Fruit fly (Drosophila melanogaster) whole organism, embryonic: ENCODE data around the gene CG4218.
A peak's percentile ranks its signal among the peaks of the same experiment; 100 is the strongest.

ENCODE experiments used
- Abd-B ChIP-seq: fragments of 200-800 bp; sonication (Bioruptor generic); optimal IDR thresholded peaks from 2 replicates; lab custom pipeline; 2018; ENCODE audit warnings: missing biosample characterization, mild to moderate bottlenecking, missing genetic modification characterization, moderate library complexity
- Asciz ChIP-seq: fragments of 200-800 bp; sonication (Bioruptor generic); optimal IDR thresholded peaks from 2 replicates; lab custom pipeline; 2017; ENCODE audit warnings: missing biosample characterization, mild to moderate bottlenecking, missing genetic modification characterization, missing genetic modification reagents
- CG10267 ChIP-seq: fragments of 200-800 bp; sonication (Bioruptor generic); optimal IDR thresholded peaks from 2 replicates; lab custom pipeline; 2018; ENCODE audit warnings: missing biosample characterization, mild to moderate bottlenecking, missing genetic modification characterization, moderate library complexity
- CG10431 ChIP-seq: fragments of 200-800 bp; sonication (Bioruptor generic); optimal IDR thresholded peaks from 3 replicates; lab custom pipeline; 2018; ENCODE audit warnings: missing biosample characterization, mild to moderate bottlenecking, missing genetic modification characterization
- CG10979 ChIP-seq: fragments of 200-800 bp; sonication (Bioruptor generic); optimal IDR thresholded peaks from 2 replicates; lab custom pipeline; 2018; ENCODE audit warnings: missing biosample characterization, mild to moderate bottlenecking, missing genetic modification characterization, moderate library complexity
- CG11085 ChIP-seq: fragments of 200-800 bp; sonication (Bioruptor generic); IDR thresholded peaks from 2 replicates; pipeline ENCODE4 v1.3.6; 2022; ENCODE audit warnings: missing biosample characterization, missing genetic modification characterization
- CG13775 ChIP-seq: fragments of 200-800 bp; sonication (Bioruptor generic); optimal IDR thresholded peaks from 3 replicates; lab custom pipeline; 2017; ENCODE audit warnings: missing biosample characterization, mild to moderate bottlenecking, missing genetic modification characterization
- CG15073 ChIP-seq: fragments of 200-800 bp; sonication (Bioruptor generic); optimal IDR thresholded peaks from 2 replicates; lab custom pipeline; 2016; ENCODE audit warnings: missing biosample characterization, missing genetic modification characterization
- CG16815 ChIP-seq: fragments of 200-800 bp; sonication (Bioruptor generic); optimal IDR thresholded peaks from 3 replicates; lab custom pipeline; 2017; ENCODE audit warnings: missing biosample characterization, mild to moderate bottlenecking, missing genetic modification characterization
- CG17802 ChIP-seq: fragments of 200-800 bp; sonication (Bioruptor generic); optimal IDR thresholded peaks from 2 replicates; lab custom pipeline; 2018; ENCODE audit warnings: missing biosample characterization, mild to moderate bottlenecking, missing genetic modification characterization, moderate library complexity
- CG18262 ChIP-seq: fragments of 200-800 bp; optimal IDR thresholded peaks from 3 replicates; lab custom pipeline; 2019; ENCODE audit warnings: missing biosample characterization, mild to moderate bottlenecking, missing genetic modification characterization, moderate library complexity
- CG18619 ChIP-seq: fragments of 200-800 bp; sonication (Bioruptor generic); optimal IDR thresholded peaks from 3 replicates; lab custom pipeline; 2017; ENCODE audit warnings: missing biosample characterization, mild to moderate bottlenecking, missing genetic modification characterization
- CG2202 ChIP-seq: fragments of 200-800 bp; sonication (Bioruptor generic); optimal IDR thresholded peaks from 2 replicates; lab custom pipeline; 2018; ENCODE audit warnings: missing biosample characterization, mild to moderate bottlenecking, missing genetic modification characterization
- CG2678 ChIP-seq: fragments of 200-800 bp; sonication (Bioruptor generic); optimal IDR thresholded peaks from 3 replicates; lab custom pipeline; 2019; ENCODE audit warnings: missing biosample characterization, mild to moderate bottlenecking, missing genetic modification characterization, moderate library complexity
- CG30403 ChIP-seq: fragments of 200-800 bp; sonication (Bioruptor generic); optimal IDR thresholded peaks from 3 replicates; lab custom pipeline; 2016; ENCODE audit warnings: missing biosample characterization, missing genetic modification characterization
- CG3065 ChIP-seq: fragments of 200-800 bp; sonication (Bioruptor generic); optimal IDR thresholded peaks from 2 replicates; lab custom pipeline; 2016; ENCODE audit warnings: missing biosample characterization, missing genetic modification characterization
- CG32772 ChIP-seq: fragments of 200-800 bp; sonication (Bioruptor generic); IDR thresholded peaks from 2 replicates; pipeline ENCODE4 v1.3.6; 2022; ENCODE audit warnings: missing biosample characterization, missing genetic modification characterization
- CG33213 ChIP-seq: fragments of 200-800 bp; sonication (Bioruptor generic); optimal IDR thresholded peaks from 3 replicates; lab custom pipeline; 2016; ENCODE audit warnings: missing biosample characterization, missing genetic modification characterization
- CG34422 ChIP-seq: fragments of 200-800 bp; sonication (Bioruptor generic); IDR thresholded peaks from 3 replicates; pipeline ENCODE4 v1.3.6; 2022; ENCODE audit warnings: missing biosample characterization, missing genetic modification characterization
- CG43689 ChIP-seq: fragments of 200-800 bp; sonication (Bioruptor generic); IDR thresholded peaks from 2 replicates; pipeline ENCODE4 v1.3.6; 2022; ENCODE audit warnings: missing biosample characterization, missing genetic modification characterization
- CG4404 ChIP-seq: fragments of 200-800 bp; sonication (Bioruptor generic); IDR thresholded peaks from 2 replicates; pipeline ENCODE4 v1.3.6; 2022; ENCODE audit warnings: missing biosample characterization, missing genetic modification characterization
- CG4730 ChIP-seq: fragments of 200-800 bp; sonication (Bioruptor generic); IDR thresholded peaks from 2 replicates; pipeline ENCODE4 v1.3.6; 2022; ENCODE audit warnings: missing biosample characterization, missing genetic modification characterization
- CG6254 ChIP-seq: fragments of 200-800 bp; sonication (Bioruptor generic); optimal IDR thresholded peaks from 3 replicates; lab custom pipeline; 2017; ENCODE audit warnings: mild to moderate bottlenecking, missing biosample characterization, missing genetic modification reagents, missing genetic modification characterization
- CG6654 ChIP-seq: fragments of 200-800 bp; sonication (Bioruptor generic); optimal IDR thresholded peaks from 2 replicates; lab custom pipeline; 2017; ENCODE audit warnings: missing biosample characterization, mild to moderate bottlenecking, missing genetic modification characterization
- CG7556 ChIP-seq: fragments of 200-800 bp; sonication (Bioruptor generic); optimal IDR thresholded peaks from 2 replicates; lab custom pipeline; 2017; ENCODE audit warnings: missing biosample characterization, mild to moderate bottlenecking, missing genetic modification characterization
- CG7786 ChIP-seq: fragments of 200-800 bp; sonication (Bioruptor generic); optimal IDR thresholded peaks from 2 replicates; lab custom pipeline; 2016; ENCODE audit warnings: missing biosample characterization, missing genetic modification characterization
- CG8388 ChIP-seq: fragments of 200-800 bp; sonication (Bioruptor generic); optimal IDR thresholded peaks from 2 replicates; lab custom pipeline; 2019; ENCODE audit warnings: missing biosample characterization, mild to moderate bottlenecking, missing genetic modification characterization, moderate library complexity
- CG8478 ChIP-seq: fragments of >200 bp; optimal IDR thresholded peaks from 2 replicates; lab custom pipeline; 2018
- Dp ChIP-seq: fragments of 200-800 bp; sonication (Bioruptor generic); optimal IDR thresholded peaks from 2 replicates; lab custom pipeline; 2018; ENCODE audit warnings: missing biosample characterization, mild to moderate bottlenecking, missing genetic modification characterization, moderate library complexity
- E2f1 ChIP-seq: fragments of 200-800 bp; sonication (Bioruptor generic); IDR thresholded peaks from 2 replicates; pipeline ENCODE4 v1.3.6; 2022; ENCODE audit warnings: missing biosample characterization, missing genetic modification characterization
- GATAe ChIP-seq: fragments of 200-800 bp; sonication (Bioruptor generic); conservative IDR thresholded peaks from 2 replicates; pipeline ENCODE4 v1.3.6; 2022; ENCODE audit warnings: missing biosample characterization, missing genetic modification characterization
- Meics ChIP-seq: fragments of 200-800 bp; sonication (Bioruptor generic); optimal IDR thresholded peaks from 2 replicates; lab custom pipeline; 2017; ENCODE audit warnings: missing biosample characterization, mild to moderate bottlenecking, missing genetic modification characterization
- Mrtf ChIP-seq: fragments of 200-800 bp; sonication (Bioruptor generic); IDR thresholded peaks from 3 replicates; pipeline ENCODE4 v1.3.6; 2022; ENCODE audit warnings: missing biosample characterization, missing genetic modification characterization
- Oaz ChIP-seq: fragments of 200-800 bp; sonication (Bioruptor generic); IDR thresholded peaks from 2 replicates; pipeline ENCODE4 v1.3.6; 2022; ENCODE audit warnings: missing biosample characterization, missing genetic modification characterization
- Oli ChIP-seq: fragments of 200-800 bp; sonication (Bioruptor generic); optimal IDR thresholded peaks from 2 replicates; lab custom pipeline; 2018; ENCODE audit warnings: missing biosample characterization, mild to moderate bottlenecking, missing genetic modification characterization, moderate library complexity
- PHDP ChIP-seq: fragments of 200-800 bp; sonication (Bioruptor generic); optimal IDR thresholded peaks from 3 replicates; lab custom pipeline; 2018; ENCODE audit warnings: missing biosample characterization, mild to moderate bottlenecking, missing genetic modification characterization, moderate library complexity
- Rx ChIP-seq: fragments of 200-800 bp; sonication (Bioruptor generic); IDR thresholded peaks from 2 replicates; pipeline ENCODE4 v1.3.6; 2022; ENCODE audit warnings: missing biosample characterization, missing genetic modification characterization
- Xrp1 ChIP-seq: fragments of 200-800 bp; sonication (Bioruptor generic); IDR thresholded peaks from 2 replicates; pipeline ENCODE4 v1.3.6; 2022; ENCODE audit warnings: missing biosample characterization, missing genetic modification characterization
- dan ChIP-seq: fragments of 200-800 bp; sonication (Bioruptor generic); IDR thresholded peaks from 2 replicates; pipeline ENCODE4 v1.3.6; 2022; ENCODE audit warnings: missing biosample characterization, missing genetic modification characterization
- en ChIP-seq: fragments of 200-800 bp; sonication (Bioruptor generic); optimal IDR thresholded peaks from 2 replicates; lab custom pipeline; 2016; ENCODE audit warnings: missing biosample characterization, missing genetic modification characterization
- lab ChIP-seq: fragments of 200-800 bp; sonication (Bioruptor generic); optimal IDR thresholded peaks from 3 replicates; lab custom pipeline; 2017; ENCODE audit warnings: missing biosample characterization, missing genetic modification characterization, mild to moderate bottlenecking, moderate library complexity, missing genetic modification reagents
- lola ChIP-seq, 3 experiments: fragments of >200 bp in 2 of 3; fragments of 200-800 bp in 1 of 3; sonication (Bioruptor generic) in 1 of 3; optimal IDR thresholded peaks; 2 replicates each; lab custom pipeline; 2017 to 2019; ENCODE audit warnings: missing biosample characterization in 3 of 3, missing genetic modification characterization in 3 of 3, mild to moderate bottlenecking in 1 of 3, moderate library complexity in 1 of 3
- lov ChIP-seq, 2 experiments: fragments of 200-800 bp in 1 of 2; fragments of >200 bp in 1 of 2; sonication (Bioruptor generic) in 1 of 2; IDR thresholded peaks in 1 of 2; optimal IDR thresholded peaks in 1 of 2; 2 replicates in 1 of 2; 3 replicates in 1 of 2; pipeline versions ENCODE4 v1.3.6 to Lab custom; 2017 to 2022; ENCODE audit warnings: missing biosample characterization in 1 of 2, missing genetic modification characterization in 1 of 2
- nom ChIP-seq: fragments of 200-800 bp; sonication (Bioruptor generic); optimal IDR thresholded peaks from 2 replicates; lab custom pipeline; 2017; ENCODE audit warnings: missing biosample characterization, missing genetic modification characterization, mild to moderate bottlenecking, moderate library complexity, missing genetic modification reagents
- org-1 ChIP-seq: fragments of 200-800 bp; sonication (Bioruptor generic); optimal IDR thresholded peaks from 2 replicates; lab custom pipeline; 2017; ENCODE audit warnings: missing biosample characterization, missing genetic modification characterization
- sc ChIP-seq, 3 experiments: fragments of >200 bp in 2 of 3; fragments of 200-800 bp in 1 of 3; sonication (Bioruptor generic) in 1 of 3; optimal IDR thresholded peaks; 2 replicates in 2 of 3; 3 replicates in 1 of 3; lab custom pipeline; 2017; ENCODE audit warnings: mild to moderate bottlenecking in 1 of 3, missing biosample characterization in 1 of 3, missing genetic modification characterization in 1 of 3, missing genetic modification reagents in 1 of 3
- schlank ChIP-seq: fragments of 200-800 bp; sonication (Bioruptor generic); optimal IDR thresholded peaks from 2 replicates; lab custom pipeline; 2018; ENCODE audit warnings: missing biosample characterization, mild to moderate bottlenecking, missing genetic modification characterization
- so ChIP-seq: fragments of 200-800 bp; sonication (Bioruptor generic); IDR thresholded peaks from 3 replicates; pipeline ENCODE4 v1.3.6; 2022; ENCODE audit warnings: missing biosample characterization, missing genetic modification characterization
- tin ChIP-seq: fragments of 200-800 bp; sonication (Bioruptor generic); optimal IDR thresholded peaks from 3 replicates; lab custom pipeline; 2016; ENCODE audit warnings: missing biosample characterization, missing genetic modification characterization
- vfl ChIP-seq: fragments of 200-800 bp; sonication (Bioruptor generic); optimal IDR thresholded peaks from 2 replicates; lab custom pipeline; 2016; ENCODE audit warnings: missing biosample characterization, missing genetic modification characterization

Gene CG4218

DNA sequence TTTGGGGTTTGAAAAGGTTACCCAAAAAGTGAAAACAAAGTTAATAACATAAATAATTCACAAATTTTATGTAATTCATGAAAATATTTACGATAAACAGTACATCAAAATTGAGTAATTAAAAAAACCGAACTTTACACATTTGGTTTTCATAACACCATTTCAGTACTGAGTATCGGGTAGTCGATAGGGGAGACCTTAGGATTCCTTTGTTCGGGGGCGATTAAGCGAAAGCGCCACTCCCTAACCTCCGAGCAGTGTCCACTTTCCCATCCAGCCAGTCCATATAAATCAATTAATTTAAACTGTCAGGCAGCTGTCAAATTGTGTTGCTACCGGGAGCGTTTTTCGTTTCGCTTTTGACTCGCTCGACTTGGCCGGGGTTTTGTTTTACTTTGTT, 13.4 kb upstream of the CG4218 start (continued):
- TF ChIP-seq CG13775 (GFP tag; lab: Kevin White, UChicago) (peak; percentile 11), nom (no peak), CG18262 (peak; percentile 84), CG8478 (lab: Kevin White, UChicago) (no peak), Xrp1 (GFP tag; lab: Robert Waterston, UW) (peak; percentile 74), CG15073 (no peak), Oli (tag; lab: Kevin White, UChicago) (peak; percentile 21), Asciz (GFP tag; lab: Kevin White, UChicago) (peak; percentile 4), tin (peak; percentile 40), CG16815 (GFP tag; lab: Kevin White, UChicago) (peak; percentile 14), CG6654 (GFP tag; lab: Kevin White, UChicago) (no peak), Rx (no peak), CG32772 (GFP tag; lab: Robert Waterston, UW) (peak; percentile 52; the same call in 1 of the 2 replicates), Abd-B (GFP tag; lab: Kevin White, UChicago) (peak; percentile 10), dan (no peak), CG30403 (GFP tag; lab: Kevin White, UChicago) (peak; percentile 35), CG8388 (peak; percentile 70), Mrtf (GFP tag; lab: Robert Waterston, UW) (no peak), CG10267 (peak; percentile 61), CG18619 (GFP tag; lab: Kevin White, UChicago) (peak; percentile 0), CG10431 (GFP tag; lab: Kevin White, UChicago) (peak; percentile 16), CG43689 (GFP tag; lab: Robert Waterston, UW) (no peak), vfl (GFP tag; lab: Kevin White, UChicago) (no peak), CG7556 (GFP tag; lab: Kevin White, UChicago) (peak; percentile 29), en (no peak), CG17802 (peak; percentile 22), CG33213 (no peak), lov (optimal IDR thresholded peaks at IDR 0.05; lab: Kevin White, UChicago) (no peak), lov (GFP tag; IDR thresholded peaks at IDR 0.05; lab: Robert Waterston, UW) (no peak), CG34422 (GFP tag; lab: Robert Waterston, UW) (peak; percentile 42; the same call in 1 of the 3 replicates), PHDP (peak; percentile 35), so (GFP tag; lab: Robert Waterston, UW) (peak; percentile 14; the same call in 1 of the 3 replicates), CG7786 (GFP tag; lab: Kevin White, UChicago) (no peak), CG4404 (GFP tag; lab: Robert Waterston, UW) (peak; percentile 31; the same call in 1 of the 2 replicates), Oaz (GFP tag; lab: Robert Waterston, UW) (no peak), CG11085 (GFP tag; lab: Robert Waterston, UW) (no peak), lab (GFP tag; lab: Kevin White, UChicago) (peak; percentile 71), Dp (GFP tag; lab: Kevin White, UChicago) (no peak), CG3065 (GFP tag; lab: Kevin White, UChicago) (no peak), CG4730 (GFP tag; lab: Robert Waterston, UW) (no peak), CG2678 (tag; lab: Kevin White, UChicago) (peak; percentile 58), GATAe (GFP tag; lab: Robert Waterston, UW) (no peak), org-1 (GFP tag; lab: Kevin White, UChicago) (no peak), lola (GFP tag; optimal IDR thresholded peaks at IDR 0.05; lab: Kevin White, UChicago) (peak in 1 of 3 experiments; percentile 67), Meics (no peak), CG10979 (tag; lab: Kevin White, UChicago) (peak; percentile 78), schlank (no peak), CG2202 (peak; percentile 20), CG6254 (peak; percentile 64), sc (optimal IDR thresholded peaks at IDR 0.05; lab: Kevin White, UChicago) (no peak), sc (GFP tag; optimal IDR thresholded peaks at IDR 0.05; lab: Kevin White, UChicago) (peak; percentile 8), E2f1 (GFP tag; lab: Robert Waterston, UW) (0 out of 2 replicates have a peak, but pooled peaks have one; percentile 7)
